Worm (Caenorhabditis elegans) whole organism, L4/young adult: ENCODE data around the gene sra-10.

Source experiments
- dao-5 ChIP-seq: sonication (generic microtip); optimal IDR thresholded peaks from 2 replicates; lab custom pipeline; 2016; ENCODE audit warnings: missing genotype, missing genetic modification characterization, moderate library complexity, missing compliant biosample characterization
- him-1 ChIP-seq: sonication (generic microtip); optimal IDR thresholded peaks from 2 replicates; lab custom pipeline; 2016; ENCODE audit warnings: missing genotype, missing genetic modification reagents, missing genetic modification characterization, missing compliant biosample characterization

ce11 chrII:10870698-10871097, 24.2 kb downstream of the sra-10 start:
- TF ChIP-seq dao-5 (tag; lab: Kevin White, UChicago): no peak
- TF ChIP-seq him-1: no peak
